Fruit fly (Drosophila melanogaster) whole organism, embryonic: ENCODE results near the gene mldr.

ENCODE experiments used
- Aef1 ChIP-seq: fragments of 200-800 bp; sonication (Bioruptor generic); IDR thresholded peaks from 3 replicates; pipeline ENCODE4 v1.3.6; 2022; ENCODE audit warnings: missing biosample characterization, missing genetic modification characterization
- Asciz ChIP-seq: fragments of 200-800 bp; sonication (Bioruptor generic); optimal IDR thresholded peaks from 2 replicates; lab custom pipeline; 2017; ENCODE audit warnings: missing biosample characterization, mild to moderate bottlenecking, missing genetic modification characterization, missing genetic modification reagents
- Atf-2 ChIP-seq: fragments of 200-800 bp; sonication (Bioruptor generic); optimal IDR thresholded peaks from 2 replicates; lab custom pipeline; 2016; ENCODE audit warnings: missing biosample characterization, missing genetic modification characterization
- BEAF-32 ChIP-seq: fragments of 200-800 bp; sonication (Bioruptor generic); optimal IDR thresholded peaks from 3 replicates; lab custom pipeline; 2017; ENCODE audit warnings: missing biosample characterization, missing genetic modification characterization, mild to moderate bottlenecking, moderate library complexity, missing genetic modification reagents
- Bgb ChIP-seq: fragments of 200-800 bp; sonication (Bioruptor generic); IDR thresholded peaks from 2 replicates; pipeline ENCODE4 v1.3.6; 2022; ENCODE audit warnings: missing biosample characterization, missing genetic modification characterization; ENCODE audit not compliant: partially characterized antibody
- CG10267 ChIP-seq: fragments of 200-800 bp; sonication (Bioruptor generic); optimal IDR thresholded peaks from 2 replicates; lab custom pipeline; 2018; ENCODE audit warnings: missing biosample characterization, mild to moderate bottlenecking, missing genetic modification characterization, moderate library complexity
- CG11504 ChIP-seq: fragments of 200-800 bp; sonication (Bioruptor generic); optimal IDR thresholded peaks from 3 replicates; lab custom pipeline; 2019; ENCODE audit warnings: missing biosample characterization, mild to moderate bottlenecking, missing genetic modification characterization, moderate library complexity
- CG1233 ChIP-seq: fragments of 200-800 bp; sonication (Bioruptor generic); optimal IDR thresholded peaks from 4 replicates; lab custom pipeline; 2018; ENCODE audit warnings: missing biosample characterization, mild to moderate bottlenecking, missing genetic modification characterization
- CG15269 ChIP-seq: fragments of 200-800 bp; sonication (Bioruptor generic); optimal IDR thresholded peaks from 2 replicates; lab custom pipeline; 2018; ENCODE audit warnings: missing biosample characterization, mild to moderate bottlenecking, missing genetic modification characterization, moderate library complexity
- CG15514 ChIP-seq: fragments of 200-800 bp; sonication (Bioruptor generic); optimal IDR thresholded peaks from 3 replicates; lab custom pipeline; 2017; ENCODE audit warnings: missing biosample characterization, missing genetic modification characterization, mild to moderate bottlenecking, moderate library complexity, missing genetic modification reagents
- CG1602 ChIP-seq: fragments of 200-800 bp; sonication (Bioruptor generic); optimal IDR thresholded peaks from 3 replicates; lab custom pipeline; 2016; ENCODE audit warnings: missing biosample characterization, missing genetic modification characterization
- CG2120 ChIP-seq: fragments of 200-800 bp; sonication (Bioruptor generic); optimal IDR thresholded peaks from 3 replicates; lab custom pipeline; 2016; ENCODE audit warnings: missing biosample characterization, missing genetic modification characterization
- CG34224 ChIP-seq: fragments of 200-800 bp; sonication (Bioruptor generic); IDR thresholded peaks from 3 replicates; pipeline ENCODE4 v1.3.6; 2022; ENCODE audit warnings: missing biosample characterization, missing genetic modification characterization; ENCODE audit not compliant: partially characterized antibody
- CG3726 ChIP-seq: fragments of 200-800 bp; sonication (Bioruptor generic); IDR thresholded peaks from 3 replicates; pipeline ENCODE4, ENCODE4 v1.3.6; 2022; ENCODE audit warnings: missing biosample characterization, missing genetic modification characterization
- CG4707 ChIP-seq: fragments of 200-800 bp; sonication (Bioruptor generic); optimal IDR thresholded peaks from 2 replicates; lab custom pipeline; 2018; ENCODE audit warnings: missing biosample characterization, mild to moderate bottlenecking, missing genetic modification characterization, moderate library complexity
- CG8359 ChIP-seq: fragments of 200-800 bp; sonication (Bioruptor generic); optimal IDR thresholded peaks from 2 replicates; lab custom pipeline; 2017; ENCODE audit warnings: missing biosample characterization, mild to moderate bottlenecking, missing genetic modification characterization, borderline replicate concordance
- CG8478 ChIP-seq: fragments of >200 bp; optimal IDR thresholded peaks from 2 replicates; lab custom pipeline; 2018
- CG8924 ChIP-seq: fragments of 200-800 bp; optimal IDR thresholded peaks from 3 replicates; lab custom pipeline; 2019; ENCODE audit warnings: missing biosample characterization, mild to moderate bottlenecking, missing genetic modification characterization, moderate library complexity
- CG9215 ChIP-seq: fragments of 200-800 bp; sonication (Bioruptor generic); IDR thresholded peaks from 2 replicates; pipeline ENCODE4 v1.3.6; 2022; ENCODE audit warnings: missing biosample characterization, missing genetic modification characterization
- CG9876 ChIP-seq: fragments of 200-800 bp; sonication (Bioruptor generic); optimal IDR thresholded peaks from 2 replicates; lab custom pipeline; 2016; ENCODE audit warnings: missing biosample characterization, missing genetic modification characterization
- Dfd ChIP-seq, 2 experiments: fragments of >200 bp; optimal IDR thresholded peaks; 2 replicates each; lab custom pipeline; 2017; ENCODE audit warnings: missing biosample characterization in 2 of 2, missing genetic modification characterization in 2 of 2
- Med ChIP-seq: fragments of 200-800 bp; sonication (Bioruptor generic); peaks from one replicate; lab custom pipeline; 2016; ENCODE audit warnings: missing biosample characterization, missing genetic modification characterization, mild to moderate bottlenecking, inconsistent platforms, moderate library complexity
- Myb ChIP-seq: fragments of 200-800 bp; sonication (Bioruptor generic); optimal IDR thresholded peaks from 2 replicates; lab custom pipeline; 2016; ENCODE audit warnings: missing biosample characterization, missing genetic modification characterization
- Ssrp ChIP-seq: fragments of 200-800 bp; sonication (Bioruptor generic); optimal IDR thresholded peaks from 2 replicates; lab custom pipeline; 2018; ENCODE audit warnings: missing biosample characterization, mild to moderate bottlenecking, missing genetic modification characterization, moderate library complexity
- ac ChIP-seq: fragments of 200-800 bp; sonication (Bioruptor generic); optimal IDR thresholded peaks from 3 replicates; lab custom pipeline; 2017; ENCODE audit warnings: missing biosample characterization, mild to moderate bottlenecking, missing genetic modification characterization
- al ChIP-seq: fragments of 200-800 bp; sonication (Bioruptor generic); IDR thresholded peaks from 2 replicates; pipeline ENCODE4 v1.3.6; 2022; ENCODE audit warnings: missing biosample characterization, missing genetic modification characterization
- amos ChIP-seq: fragments of 200-800 bp; sonication (Bioruptor generic); IDR thresholded peaks from 2 replicates; pipeline ENCODE4 v1.3.6; 2022; ENCODE audit warnings: missing biosample characterization, missing genetic modification characterization; ENCODE audit not compliant: partially characterized antibody
- crc ChIP-seq: fragments of 200-800 bp; sonication (Bioruptor generic); optimal IDR thresholded peaks from 2 replicates; lab custom pipeline; 2016; ENCODE audit warnings: missing biosample characterization, missing genetic modification characterization
- croc ChIP-seq: fragments of 200-800 bp; sonication (Bioruptor generic); conservative IDR thresholded peaks from 3 replicates; pipeline ENCODE4 v1.3.6; 2022; ENCODE audit warnings: missing biosample characterization, missing genetic modification characterization
- ems ChIP-seq: fragments of 200-800 bp; sonication (Bioruptor generic); optimal IDR thresholded peaks from 3 replicates; lab custom pipeline; 2016; ENCODE audit warnings: missing biosample characterization, missing genetic modification characterization
- fd64A ChIP-seq: fragments of 200-800 bp; sonication (Bioruptor generic); optimal IDR thresholded peaks from 3 replicates; lab custom pipeline; 2018; ENCODE audit warnings: missing biosample characterization, mild to moderate bottlenecking, missing genetic modification characterization
- fu2 ChIP-seq: fragments of 200-800 bp; sonication (Bioruptor generic); optimal IDR thresholded peaks from 2 replicates; lab custom pipeline; 2016; ENCODE audit warnings: missing biosample characterization, missing genetic modification characterization
- hbn ChIP-seq: fragments of 200-800 bp; sonication (Bioruptor generic); IDR thresholded peaks from 2 replicates; pipeline ENCODE4 v1.3.6; 2022; ENCODE audit warnings: missing biosample characterization, missing genetic modification characterization; ENCODE audit not compliant: partially characterized antibody
- hth ChIP-seq: fragments of >200 bp; optimal IDR thresholded peaks from 2 replicates; lab custom pipeline; 2017; ENCODE audit warnings: inconsistent platforms
- mirr ChIP-seq: fragments of 200-800 bp; sonication (Bioruptor generic); optimal IDR thresholded peaks from 3 replicates; lab custom pipeline; 2018; ENCODE audit warnings: missing biosample characterization, mild to moderate bottlenecking, missing genetic modification characterization
- nerfin-1 ChIP-seq: fragments of 200-800 bp; sonication (Bioruptor generic); optimal IDR thresholded peaks from 3 replicates; lab custom pipeline; 2019; ENCODE audit warnings: missing biosample characterization, mild to moderate bottlenecking, missing genetic modification characterization, moderate library complexity
- nerfin-2 ChIP-seq: fragments of 200-800 bp; sonication (Bioruptor generic); IDR thresholded peaks from 2 replicates; pipeline ENCODE4 v1.3.6; 2022; ENCODE audit warnings: missing biosample characterization, missing genetic modification characterization; ENCODE audit not compliant: partially characterized antibody
- nmo ChIP-seq: fragments of 200-800 bp; sonication (Bioruptor generic); optimal IDR thresholded peaks from 2 replicates; lab custom pipeline; 2018; ENCODE audit warnings: missing biosample characterization, mild to moderate bottlenecking, missing genetic modification characterization, moderate library complexity
- onecut ChIP-seq: fragments of 200-800 bp; sonication (Bioruptor generic); IDR thresholded peaks from 2 replicates; pipeline ENCODE4 v1.3.6; 2022; ENCODE audit warnings: missing biosample characterization, missing genetic modification characterization
- pfk ChIP-seq: fragments of 200-800 bp; sonication (Bioruptor generic); optimal IDR thresholded peaks from 2 replicates; lab custom pipeline; 2018; ENCODE audit warnings: missing biosample characterization, mild to moderate bottlenecking, missing genetic modification characterization, moderate library complexity
- pho ChIP-seq: fragments of 200-800 bp; sonication (Bioruptor generic); optimal IDR thresholded peaks from 2 replicates; lab custom pipeline; 2016; ENCODE audit warnings: missing biosample characterization, missing genetic modification characterization
- pzg ChIP-seq: fragments of 200-800 bp; sonication (Bioruptor generic); optimal IDR thresholded peaks from 3 replicates; lab custom pipeline; 2018; ENCODE audit warnings: missing biosample characterization, mild to moderate bottlenecking, missing genetic modification characterization, moderate library complexity
- sima ChIP-seq: fragments of 200-800 bp; sonication (Bioruptor generic); optimal IDR thresholded peaks from 2 replicates; lab custom pipeline; 2016; ENCODE audit warnings: missing biosample characterization, missing genetic modification characterization
- slbo ChIP-seq: fragments of 200-800 bp; sonication (Bioruptor generic); IDR thresholded peaks from 2 replicates; pipeline ENCODE4 v1.3.6; 2022; ENCODE audit warnings: missing biosample characterization, missing genetic modification characterization
- sr ChIP-seq: fragments of 200-800 bp; sonication (Bioruptor generic); IDR thresholded peaks from 3 replicates; pipeline ENCODE4 v1.3.6; 2022; ENCODE audit warnings: missing biosample characterization, missing genetic modification characterization
- stwl ChIP-seq: fragments of 200-800 bp; sonication (Bioruptor generic); optimal IDR thresholded peaks from 3 replicates; lab custom pipeline; 2018; ENCODE audit warnings: missing biosample characterization, mild to moderate bottlenecking, missing genetic modification characterization, moderate library complexity
- trem ChIP-seq: fragments of 200-800 bp; optimal IDR thresholded peaks from 3 replicates; lab custom pipeline; 2019; ENCODE audit warnings: missing biosample characterization, mild to moderate bottlenecking, missing genetic modification characterization, moderate library complexity
- twi ChIP-seq: fragments of 200-800 bp; optimal IDR thresholded peaks from 2 replicates; lab custom pipeline; 2019; ENCODE audit warnings: missing biosample characterization, mild to moderate bottlenecking, missing genetic modification characterization, moderate library complexity
- vvl ChIP-seq: fragments of 200-800 bp; sonication (Bioruptor generic); IDR thresholded peaks from 2 replicates; pipeline ENCODE4 v1.3.6; 2022; ENCODE audit warnings: missing biosample characterization, missing genetic modification characterization
- wor ChIP-seq: fragments of 200-800 bp; sonication (Bioruptor generic); IDR thresholded peaks from 2 replicates; pipeline ENCODE4 v1.3.6; 2022; ENCODE audit warnings: missing biosample characterization, missing genetic modification characterization
- zen2 ChIP-seq: fragments of 200-800 bp; sonication (Bioruptor generic); IDR thresholded peaks from 3 replicates; pipeline ENCODE4 v1.3.6; 2022; ENCODE audit warnings: missing biosample characterization, missing genetic modification characterization; ENCODE audit not compliant: partially characterized antibody

Gene mldr

DNA sequence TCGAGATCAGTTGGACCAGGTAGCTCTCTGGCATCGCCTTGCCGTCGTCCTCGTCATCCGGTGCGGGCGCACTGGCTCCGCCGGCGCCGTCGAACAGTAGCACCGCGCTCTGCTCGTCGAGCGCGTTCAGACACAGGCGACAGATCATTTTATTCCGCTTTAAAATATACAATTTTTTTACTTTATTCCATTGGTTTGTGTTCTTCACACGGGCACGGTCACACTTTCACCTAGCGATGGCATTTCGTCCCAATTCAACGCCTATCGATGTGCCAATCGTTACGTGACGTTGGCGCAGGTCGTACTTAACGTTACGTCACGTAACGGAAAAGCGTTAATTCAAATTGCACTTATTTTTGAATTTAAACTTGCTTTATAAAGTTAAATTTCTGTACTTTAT is 9.9 kb downstream of the mldr start, which contains the start of gene CG12219 (continued):
- TF ChIP-seq CG9215 = no peak
- 0 out of 2 replicates have a peak, but pooled peaks have one; percentile 22 for TF ChIP-seq nerfin-2 (GFP tag; lab: Robert Waterston, UW)
- no peak for TF ChIP-seq CG3726 (GFP tag; lab: Robert Waterston, UW)
- TF ChIP-seq BEAF-32 = peak; percentile 73
- TF ChIP-seq CG10267 = peak; percentile 13
- peak; percentile 71; the same call in 1 of the 2 replicates for TF ChIP-seq amos (GFP tag; lab: Robert Waterston, UW)
- peak; percentile 1 for TF ChIP-seq nmo (GFP tag; lab: Kevin White, UChicago)
- peak; percentile 91 for TF ChIP-seq Myb (GFP tag; lab: Kevin White, UChicago)
- TF ChIP-seq trem = peak; percentile 49
- TF ChIP-seq CG8924 (tag; lab: Kevin White, UChicago) = no peak
- TF ChIP-seq CG34224 (GFP tag; lab: Robert Waterston, UW) = peak; percentile 73
- peak; percentile 65 for TF ChIP-seq hbn
- no peak for TF ChIP-seq CG1602 (GFP tag; lab: Kevin White, UChicago)
- peak; percentile 74 for TF ChIP-seq stwl (tag; lab: Kevin White, UChicago)
- TF ChIP-seq zen2 (GFP tag; lab: Robert Waterston, UW) = peak; percentile 38; the same call in 1 of the 3 replicates
- peak; percentile 51 for TF ChIP-seq CG15514 (GFP tag; lab: Kevin White, UChicago)
- no peak for TF ChIP-seq Atf-2 (GFP tag; lab: Kevin White, UChicago)
- no peak for TF ChIP-seq wor
- no peak for TF ChIP-seq CG9876 (GFP tag; lab: Kevin White, UChicago)
- TF ChIP-seq pzg (GFP tag; lab: Kevin White, UChicago) = peak; percentile 72

DNA sequence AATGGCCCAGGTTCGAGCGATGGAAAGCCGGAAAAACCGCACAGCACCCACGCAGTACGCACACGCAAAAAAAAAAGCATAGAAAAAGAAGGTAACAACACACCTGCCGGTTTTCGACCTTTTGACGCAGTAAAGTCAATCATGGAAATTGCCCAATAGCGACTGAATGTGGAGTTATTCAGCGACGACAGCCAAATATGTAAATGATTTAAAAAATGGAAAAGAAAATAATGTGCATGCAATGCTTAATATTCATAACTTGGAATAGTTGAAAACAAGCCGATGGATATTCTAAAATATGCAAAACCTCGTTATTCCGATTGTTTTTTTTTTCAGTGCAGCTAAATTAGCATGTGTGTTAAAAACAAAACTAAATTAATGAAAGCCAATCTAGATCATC is 12.1 kb downstream of the mldr start:
- no peak for TF ChIP-seq Asciz (GFP tag; lab: Kevin White, UChicago)
- no peak for TF ChIP-seq fu2 (GFP tag; lab: Kevin White, UChicago)
- no peak for TF ChIP-seq Aef1
- no peak for TF ChIP-seq CG8478 (lab: Kevin White, UChicago)
- peak; percentile 22; the same call in 1 of the 2 replicates for TF ChIP-seq vvl (GFP tag; lab: Robert Waterston, UW)
- no peak for TF ChIP-seq sima (GFP tag; lab: Kevin White, UChicago)
- TF ChIP-seq twi = no peak
- no peak for TF ChIP-seq fd64A (GFP tag; lab: Kevin White, UChicago)
- no peak for TF ChIP-seq ac (GFP tag; lab: Kevin White, UChicago)
- TF ChIP-seq Bgb (GFP tag; lab: Robert Waterston, UW) = no peak
- TF ChIP-seq pho (GFP tag; lab: Kevin White, UChicago) = no peak
- no peak for TF ChIP-seq hth (lab: Kevin White, UChicago)
- no peak for TF ChIP-seq ems (GFP tag; lab: Kevin White, UChicago)
- no peak for TF ChIP-seq onecut (GFP tag; lab: Robert Waterston, UW)
- TF ChIP-seq Dfd (GFP tag; optimal IDR thresholded peaks at IDR 0.05; lab: Kevin White, UChicago) = no peak
- TF ChIP-seq Ssrp = no peak
- no peak for TF ChIP-seq al (GFP tag; lab: Robert Waterston, UW)
- peak; percentile 2 for TF ChIP-seq CG15269
- no peak for TF ChIP-seq croc (GFP tag; lab: Robert Waterston, UW)
- no peak for TF ChIP-seq crc
- TF ChIP-seq CG8359 = no peak
- no peak for TF ChIP-seq slbo (GFP tag; lab: Robert Waterston, UW)
- peak; percentile 54; the same call in 1 of the 3 replicates for TF ChIP-seq sr (GFP tag; lab: Robert Waterston, UW)
- no peak for TF ChIP-seq nerfin-1 (tag; lab: Kevin White, UChicago)
- TF ChIP-seq Med = peak; percentile 37
- TF ChIP-seq CG4707 (GFP tag; lab: Kevin White, UChicago) = no peak
- TF ChIP-seq CG1233 (GFP tag; lab: Kevin White, UChicago) = no peak
- no peak for TF ChIP-seq pfk
- TF ChIP-seq CG11504 (tag; lab: Kevin White, UChicago) = peak; percentile 29
- TF ChIP-seq CG2120 (GFP tag; lab: Kevin White, UChicago) = peak; percentile 20
- no peak for TF ChIP-seq mirr (GFP tag; lab: Kevin White, UChicago)
